Fruit fly (Drosophila melanogaster): ENCODE measurements around the gene CG33169.

Gene CG33169

dm6 chr3L:22863367-22864078 is at the start of gene CG33169 (continued):
- TF ChIP-seq cad (GFP tag; optimal IDR thresholded peaks at IDR 0.05) (no peak), CG6791 (GFP tag; IDR thresholded peaks at IDR 0.05; ENCODE audit: partially characterized antibody) (peak; percentile 72; the same call in 2 of the 3 replicates), CG18262 (tag; optimal IDR thresholded peaks at IDR 0.05) (no peak), Awh (GFP tag; IDR thresholded peaks at IDR 0.05) (0 out of 2 replicates have a peak, but pooled peaks have one; percentile 27), CG15514 (GFP tag; optimal IDR thresholded peaks at IDR 0.05) (peak; percentile 91), kni (GFP tag; optimal IDR thresholded peaks at IDR 0.05) (peak; percentile 79), caup (GFP tag; optimal IDR thresholded peaks at IDR 0.05; ENCODE audit: severe bottlenecking) (peak; percentile 91), CG2202 (tag; optimal IDR thresholded peaks at IDR 0.05) (peak; percentile 23), pros (GFP tag; optimal IDR thresholded peaks at IDR 0.05) (no peak), CG18764 (GFP tag; optimal IDR thresholded peaks at IDR 0.05) (peak; percentile 80), CG10959 (GFP tag; IDR thresholded peaks at IDR 0.05) (peak; percentile 56), H15 (GFP tag; IDR thresholded peaks at IDR 0.05) (peak; percentile 88), CG17328 (GFP tag; IDR thresholded peaks at IDR 0.05) (peak; percentile 80), emc (GFP tag; optimal IDR thresholded peaks at IDR 0.05) (peak; percentile 88), Nf-YA (GFP tag; IDR thresholded peaks at IDR 0.05) (0 out of 2 replicates have a peak, but pooled peaks have one; percentile 38), lmd (GFP tag; IDR thresholded peaks at IDR 0.05) (peak; percentile 79), lab (GFP tag; optimal IDR thresholded peaks at IDR 0.05) (peak; percentile 92), oc (tag; optimal IDR thresholded peaks at IDR 0.05) (peak; percentile 76), CG4730 (GFP tag; IDR thresholded peaks at IDR 0.05) (peak; percentile 44), Hr78 (GFP tag; optimal IDR thresholded peaks at IDR 0.05) (no peak), Rfx (GFP tag; IDR thresholded peaks at IDR 0.05) (peak; percentile 97), sisA (GFP tag; IDR thresholded peaks at IDR 0.05) (peak; percentile 88), inv (GFP tag; IDR thresholded peaks at IDR 0.05; ENCODE audit: partially characterized antibody) (peak; percentile 61), pzg (GFP tag; optimal IDR thresholded peaks at IDR 0.05) (peak; percentile 99), CG10431 (GFP tag; optimal IDR thresholded peaks at IDR 0.05) (peak; percentile 73), CG17186 (GFP tag; optimal IDR thresholded peaks at IDR 0.05) (peak; percentile 90), tio (GFP tag; optimal IDR thresholded peaks at IDR 0.05) (peak; percentile 29), CG31441 (GFP tag; IDR thresholded peaks at IDR 0.05) (peak; percentile 56; the same call in 1 of the 2 replicates), ttk (GFP tag; IDR thresholded peaks at IDR 0.05) (peak; percentile 81), pfk (GFP tag; optimal IDR thresholded peaks at IDR 0.05) (peak; percentile 71), CG17802 (tag; optimal IDR thresholded peaks at IDR 0.05) (peak; percentile 67), crol (GFP tag; IDR thresholded peaks at IDR 0.05) (peak; percentile 54), NC2α (GFP tag; optimal IDR thresholded peaks at IDR 0.05) (peak; percentile 76), NC2β (GFP tag; optimal IDR thresholded peaks at IDR 0.05) (peak; percentile 84), slou (GFP tag; optimal IDR thresholded peaks at IDR 0.05) (peak; percentile 85), sd (tag; optimal IDR thresholded peaks at IDR 0.05) (peak; percentile 95), stwl (tag; optimal IDR thresholded peaks at IDR 0.05) (peak; percentile 96), CG11093 (GFP tag; IDR thresholded peaks at IDR 0.05) (peak; percentile 73; the same call in 2 of the 3 replicates), MESR4 (GFP tag; optimal IDR thresholded peaks at IDR 0.05) (peak; percentile 90), B-H1 (GFP tag; IDR thresholded peaks at IDR 0.05) (peak; percentile 58; the same call in 2 of the 3 replicates), pan (optimal IDR thresholded peaks at IDR 0.05) (no peak), pan (GFP tag; optimal IDR thresholded peaks at IDR 0.05 in 1 of 2, IDR thresholded peaks at IDR 0.05 in 1 of 2) (peak in 1 of 2 experiments; percentile 81), run (tag; optimal IDR thresholded peaks at IDR 0.05) (no peak), CG34376 (GFP tag; optimal IDR thresholded peaks at IDR 0.05) (peak; percentile 83), lilli (GFP tag; optimal IDR thresholded peaks at IDR 0.05) (peak; percentile 87), Neu2 (GFP tag; optimal IDR thresholded peaks at IDR 0.05; ENCODE audit: borderline replicate concordance) (peak; percentile 3), CG6854 (GFP tag; optimal IDR thresholded peaks at IDR 0.05) (peak; percentile 28), Hand (GFP tag; optimal IDR thresholded peaks at IDR 0.05) (peak; percentile 47)
